Worm (Caenorhabditis elegans) whole organism, midembryonic: ENCODE measurements around the gene F44G3.7.

Experiments used
- T22C8.4 ChIP-seq: fragments of 200-800 bp; sonication (Bioruptor generic); IDR thresholded peaks from 2 replicates; pipeline ENCODE4 v1.3.6; 2022; ENCODE audit warnings: missing genetic modification characterization, missing compliant biosample characterization
- cog-1 ChIP-seq: sonication (generic microtip); optimal IDR thresholded peaks from 2 replicates; lab custom pipeline; 2016; ENCODE audit warnings: missing genetic modification characterization, missing compliant biosample characterization
- flt-1 ChIP-seq: fragments of 200-800 bp; sonication (Bioruptor generic); IDR thresholded peaks from 2 replicates; pipeline ENCODE4 v1.3.6; 2022; ENCODE audit warnings: missing genetic modification characterization, missing compliant biosample characterization
- klf-2 ChIP-seq: fragments of 200-800 bp; sonication (Bioruptor generic); conservative IDR thresholded peaks from 2 replicates; pipeline ENCODE4 v1.3.6; 2022; ENCODE audit warnings: missing genetic modification reagents, missing genetic modification characterization, missing compliant biosample characterization
- med-1 ChIP-seq: sonication (generic microtip); optimal IDR thresholded peaks from 2 replicates; lab custom pipeline; 2017; ENCODE audit warnings: missing genetic modification characterization, mild to moderate bottlenecking, missing compliant biosample characterization, antibody characterized with exemption, missing genetic modification reagents; ENCODE audit not compliant: insufficient read depth
- ref-1 ChIP-seq: fragments of 200-800 bp; sonication (Bioruptor generic); conservative IDR thresholded peaks from 2 replicates; pipeline ENCODE4 v1.3.6; 2022; ENCODE audit warnings: missing genetic modification reagents, missing genetic modification characterization, missing compliant biosample characterization
- tab-1 ChIP-seq: fragments of 200-800 bp; sonication (Bioruptor generic); IDR thresholded peaks from 2 replicates; pipeline ENCODE4 v1.3.6; 2022; ENCODE audit warnings: missing genetic modification characterization, missing compliant biosample characterization
- ztf-23 ChIP-seq: fragments of 200-800 bp; sonication (Bioruptor generic); IDR thresholded peaks from 2 replicates; pipeline ENCODE4 v1.3.6; 2022; ENCODE audit warnings: missing genetic modification reagents, missing genetic modification characterization, missing compliant biosample characterization
- ztf-29 ChIP-seq: fragments of 200-800 bp; sonication (Bioruptor generic); IDR thresholded peaks from 2 replicates; pipeline ENCODE4 v1.3.6; 2022; ENCODE audit warnings: missing genetic modification reagents, missing genetic modification characterization, missing compliant biosample characterization

F44G3.7 gene

DNA sequence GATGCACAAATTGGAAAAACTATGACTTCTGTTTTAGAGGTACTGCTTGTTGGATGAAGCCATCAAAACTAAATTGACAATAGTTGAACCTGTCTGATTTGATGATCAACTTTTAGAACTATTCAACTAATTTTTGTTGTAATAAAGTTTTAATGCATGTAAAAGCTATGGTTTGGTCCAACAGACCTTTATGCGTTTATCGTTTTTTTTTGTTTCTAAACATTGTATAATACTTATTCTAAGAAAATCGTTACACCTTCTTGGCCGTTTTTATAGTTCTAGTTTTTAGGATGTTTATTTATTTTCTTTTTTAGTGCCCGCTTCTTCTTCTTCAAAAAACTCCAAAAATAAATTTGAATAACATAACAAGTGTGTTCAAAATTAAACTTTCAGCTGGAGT, 26.8 kb upstream of the F44G3.7 start, which contains the start of gene F10A3.12:
Gene F10A3.12, plus strand, starts transcription at position 301 of the 400 bp plus-strand sequence.
- no peak for TF ChIP-seq T22C8.4 (GFP tag; lab: Robert Waterston, UW)
- TF ChIP-seq cog-1 (tag; lab: Kevin White, UChicago): no peak
- TF ChIP-seq ztf-23 (GFP tag; lab: Robert Waterston, UW): no peak
- TF ChIP-seq ztf-29: no peak
- no peak for TF ChIP-seq ref-1 (GFP tag; lab: Robert Waterston, UW)
- no peak for TF ChIP-seq med-1
- no peak for TF ChIP-seq flt-1 (GFP tag; lab: Robert Waterston, UW)
- no peak for TF ChIP-seq tab-1 (GFP tag; lab: Robert Waterston, UW)
- no peak for TF ChIP-seq klf-2

DNA sequence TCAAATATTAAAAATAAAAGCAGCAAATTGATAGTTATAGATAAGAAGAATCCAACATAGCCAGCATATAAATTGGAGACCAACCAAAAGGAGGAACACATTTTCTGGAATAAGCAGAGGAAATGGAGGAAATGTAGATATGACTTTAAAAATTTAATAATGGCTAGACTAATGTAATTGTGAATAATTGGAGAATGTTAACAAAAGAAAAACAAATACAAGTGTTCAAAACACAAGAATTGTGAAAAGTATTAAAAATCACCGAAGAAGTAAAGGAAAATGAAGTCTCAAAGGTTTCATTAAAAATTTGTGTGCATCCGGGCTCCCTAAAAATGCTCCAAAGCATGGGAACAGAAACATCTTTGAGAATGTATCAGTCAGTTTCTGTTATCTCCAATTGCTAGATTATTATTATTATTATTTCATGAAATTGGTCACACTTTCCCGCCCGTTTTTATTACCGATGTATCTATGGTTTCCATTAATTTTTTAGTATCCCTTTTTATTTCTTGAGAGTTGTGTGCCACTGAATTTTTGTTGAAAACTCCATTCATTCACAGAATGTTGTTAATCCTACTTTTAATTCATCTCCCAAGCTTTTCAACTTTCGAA, 25.3 kb upstream of the F44G3.7 start, which contains the start of the genes str-109 and F10A3.11:
Gene str-109, minus strand, starts transcription at position 101 of the 612 bp plus-strand sequence.
Gene F10A3.11, plus strand, starts transcription at position 562 of the 612 bp plus-strand sequence.
- no peak for TF ChIP-seq T22C8.4 (GFP tag; lab: Robert Waterston, UW)
- TF ChIP-seq cog-1 (tag; lab: Kevin White, UChicago): no peak
- no peak for TF ChIP-seq med-1
- TF ChIP-seq klf-2: no peak
- no peak for TF ChIP-seq ztf-29
- TF ChIP-seq tab-1 (GFP tag; lab: Robert Waterston, UW): no peak
- TF ChIP-seq flt-1 (GFP tag; lab: Robert Waterston, UW): no peak
- TF ChIP-seq ztf-23 (GFP tag; lab: Robert Waterston, UW): no peak
- no peak for TF ChIP-seq ref-1 (GFP tag; lab: Robert Waterston, UW)

DNA sequence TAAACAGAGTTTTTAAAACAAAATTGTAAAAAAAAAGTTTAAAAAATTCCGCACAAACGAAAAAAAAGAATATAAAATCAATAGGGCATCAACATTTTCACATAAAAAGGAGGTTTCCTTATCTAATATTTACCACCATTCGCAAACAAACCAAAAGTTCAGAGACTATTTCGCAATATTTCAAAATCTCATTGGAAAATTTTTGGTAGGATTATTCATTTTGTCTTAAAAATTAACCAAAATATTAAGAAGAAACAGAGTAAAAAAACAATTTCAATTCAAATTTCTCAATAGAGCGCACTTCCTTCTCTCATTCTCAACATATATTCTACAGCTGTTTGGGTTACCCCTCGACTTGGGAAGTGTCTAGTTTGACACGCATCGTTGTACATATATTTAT, 23.1 kb upstream of the F44G3.7 start:
- TF ChIP-seq klf-2 (no peak), ztf-29 (no peak)

DNA sequence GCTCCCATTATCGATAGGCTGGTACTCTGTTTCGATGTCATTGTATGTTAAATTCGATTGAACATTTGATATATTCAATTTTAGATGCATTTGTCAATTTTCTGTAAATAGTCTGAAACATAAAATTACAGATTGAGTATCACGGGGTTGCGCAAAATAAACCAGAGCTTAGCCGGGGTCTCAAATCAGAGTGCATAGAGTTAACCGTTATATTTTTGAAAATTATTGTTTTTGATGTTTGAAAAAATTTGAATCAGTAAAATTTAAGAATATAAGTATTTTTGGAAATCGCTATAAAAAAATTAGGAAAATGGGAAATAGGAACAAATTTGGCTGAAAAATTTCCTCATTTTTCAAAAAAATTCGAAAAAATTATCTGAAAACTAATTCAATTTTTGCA, 22.7 kb upstream of the F44G3.7 start, which contains the start of gene F10A3.17:
Gene F10A3.17, minus strand, starts transcription at position 101 of the 400 bp plus-strand sequence.
- TF ChIP-seq ztf-29 (no peak), cog-1 (tag; lab: Kevin White, UChicago) (no peak), med-1 (no peak)

DNA sequence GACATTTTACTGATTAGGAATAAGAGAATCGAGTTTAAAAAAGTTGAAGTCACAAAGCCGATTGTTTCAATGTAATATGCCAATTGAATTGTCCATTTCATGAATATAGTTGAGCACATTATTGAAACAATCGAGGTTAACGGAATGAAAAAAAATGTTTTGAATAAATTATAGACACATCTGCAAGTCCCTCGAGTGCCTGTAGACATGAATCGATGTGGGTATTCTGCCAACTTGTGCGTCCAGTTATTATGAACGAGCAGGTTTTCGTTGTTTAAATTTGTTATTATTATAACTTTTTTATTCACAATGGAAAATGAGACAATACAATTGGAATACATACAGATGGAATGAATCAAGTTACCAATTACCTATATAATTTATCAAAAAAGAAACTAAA, 21.4 kb upstream of the F44G3.7 start, which contains the start of gene str-99:
Gene str-99, minus strand, starts transcription at position 101 of the 400 bp plus-strand sequence.
- TF ChIP-seq ref-1 (GFP tag; lab: Robert Waterston, UW) (no peak), ztf-23 (GFP tag; lab: Robert Waterston, UW) (no peak), klf-2 (no peak), flt-1 (GFP tag; lab: Robert Waterston, UW) (no peak), ztf-29 (no peak)

DNA sequence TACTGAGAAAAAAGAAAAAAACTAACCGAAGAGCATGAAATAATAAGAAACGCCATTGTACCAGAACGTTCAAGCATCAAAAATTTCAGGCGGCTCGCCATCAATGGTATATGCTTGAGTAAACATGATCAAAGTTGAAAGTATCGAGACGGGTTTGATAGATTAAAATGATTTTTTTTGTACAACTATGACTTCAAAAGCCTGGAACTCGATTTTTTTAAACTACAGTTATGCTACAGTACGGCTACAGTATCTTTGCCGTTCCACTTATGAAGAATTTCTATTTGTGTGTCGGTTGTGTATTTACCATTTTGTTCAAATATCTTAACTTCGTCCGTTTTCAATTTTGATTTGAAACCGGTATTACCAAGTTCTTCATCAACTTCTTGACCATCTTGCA, 18.2 kb upstream of the F44G3.7 start, which contains the start of gene str-97:
Gene str-97, minus strand, starts transcription at position 101 of the 400 bp plus-strand sequence.
- TF ChIP-seq ref-1 (GFP tag; lab: Robert Waterston, UW): no peak
- no peak for TF ChIP-seq ztf-29
- no peak for TF ChIP-seq T22C8.4 (GFP tag; lab: Robert Waterston, UW)
- no peak for TF ChIP-seq ztf-23 (GFP tag; lab: Robert Waterston, UW)
- no peak for TF ChIP-seq cog-1 (tag; lab: Kevin White, UChicago)
- no peak for TF ChIP-seq med-1
- no peak for TF ChIP-seq flt-1 (GFP tag; lab: Robert Waterston, UW)
- TF ChIP-seq klf-2: no peak

DNA sequence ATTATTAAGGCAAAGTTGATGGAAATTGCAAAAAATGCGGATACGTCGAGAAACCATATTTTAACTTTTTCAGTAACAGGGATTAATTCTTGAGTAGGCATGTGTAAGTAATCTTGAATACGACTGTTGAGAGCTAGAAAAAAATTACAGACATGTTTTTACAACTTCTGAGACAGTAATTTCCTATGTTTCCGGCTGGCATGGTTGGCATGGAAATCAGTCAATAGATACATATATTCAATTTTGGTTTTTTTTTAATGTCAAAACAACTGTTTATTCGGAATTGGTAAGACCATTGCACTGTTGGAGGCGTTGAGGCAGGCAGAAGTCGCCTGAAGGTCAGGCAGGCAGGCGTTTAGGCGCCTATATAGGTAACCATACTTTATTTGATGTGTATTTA, 16.4 kb upstream of the F44G3.7 start, which contains the start of gene str-254:
Gene str-254, minus strand, starts transcription at position 101 of the 400 bp plus-strand sequence.
- TF ChIP-seq med-1: no peak
- TF ChIP-seq tab-1 (GFP tag; lab: Robert Waterston, UW): no peak

DNA sequence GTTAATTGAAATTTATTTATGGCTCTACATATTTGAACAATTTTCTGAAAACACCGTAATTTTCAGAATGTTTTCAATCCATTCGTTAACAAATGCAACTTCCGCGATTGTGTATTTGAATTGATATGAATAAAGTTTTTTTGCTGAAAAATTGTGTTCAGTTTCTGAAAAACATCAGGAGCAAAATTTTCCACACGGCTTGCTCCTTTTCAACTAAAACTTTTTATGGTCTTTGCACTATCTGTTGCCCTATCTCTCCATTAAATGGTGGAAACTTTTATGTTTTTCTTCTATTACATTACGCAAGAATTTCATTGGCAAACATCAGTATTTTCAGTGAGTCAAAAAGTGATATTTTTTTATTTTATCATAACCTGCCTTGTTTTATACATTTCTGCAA, 11.9 kb upstream of the F44G3.7 start, which contains the start of gene F10A3.4:
Gene F10A3.4, plus strand, starts transcription at position 301 of the 400 bp plus-strand sequence.
- TF ChIP-seq ztf-23 (GFP tag; lab: Robert Waterston, UW) (no peak), tab-1 (GFP tag; lab: Robert Waterston, UW) (no peak), klf-2 (no peak), T22C8.4 (GFP tag; lab: Robert Waterston, UW) (no peak), flt-1 (GFP tag; lab: Robert Waterston, UW) (no peak), med-1 (no peak), cog-1 (tag; lab: Kevin White, UChicago) (no peak), ztf-29 (no peak), ref-1 (GFP tag; lab: Robert Waterston, UW) (no peak)

DNA sequence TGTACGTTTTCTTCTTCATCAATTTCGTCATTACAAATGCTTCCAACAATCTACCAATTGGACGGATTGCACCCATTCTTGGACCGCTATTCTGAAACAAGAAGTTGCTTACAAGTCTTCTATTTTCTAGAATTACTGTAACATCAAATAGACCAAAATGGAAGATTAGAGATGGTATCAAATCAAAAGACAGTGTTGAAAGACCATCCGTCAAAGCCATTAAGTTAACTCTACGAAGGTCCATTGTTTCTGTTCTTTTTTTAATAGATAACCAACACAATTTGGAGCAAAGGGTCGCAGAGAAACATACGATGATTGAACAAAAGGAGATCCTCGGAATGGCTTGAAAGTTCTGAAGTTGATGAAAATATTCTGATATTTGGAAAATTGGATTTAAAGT, 8.1 kb upstream of the F44G3.7 start:
- TF ChIP-seq T22C8.4 (GFP tag; lab: Robert Waterston, UW): no peak
- no peak for TF ChIP-seq ztf-23 (GFP tag; lab: Robert Waterston, UW)
- no peak for TF ChIP-seq med-1
- TF ChIP-seq flt-1 (GFP tag; lab: Robert Waterston, UW): no peak
- TF ChIP-seq cog-1 (tag; lab: Kevin White, UChicago): no peak
- TF ChIP-seq tab-1 (GFP tag; lab: Robert Waterston, UW): no peak
- TF ChIP-seq ztf-29: no peak
- no peak for TF ChIP-seq klf-2
- no peak for TF ChIP-seq ref-1 (GFP tag; lab: Robert Waterston, UW)

DNA sequence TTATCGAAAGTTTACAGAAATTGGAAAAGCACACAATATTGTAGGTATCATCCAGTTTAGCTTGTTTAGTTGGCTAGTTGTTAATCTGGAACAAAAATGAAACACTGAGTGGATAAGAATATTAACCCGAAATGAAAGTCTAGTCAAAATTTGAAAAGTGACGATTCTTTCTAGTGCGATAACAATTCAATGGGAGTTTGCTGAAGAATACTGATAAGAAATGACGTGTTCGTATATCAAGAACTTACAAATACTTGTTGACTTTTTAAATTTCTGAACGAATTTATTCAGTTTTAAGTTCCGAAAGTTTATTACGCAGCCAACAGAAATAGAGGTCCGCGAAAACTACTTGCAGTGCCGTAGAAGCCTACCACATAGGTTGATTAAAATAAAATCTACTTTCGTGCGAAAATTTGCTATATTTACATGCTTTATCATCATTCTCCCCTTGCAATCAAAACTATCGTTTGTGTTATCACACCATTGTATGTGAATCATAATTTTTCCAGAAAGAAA, 6.2 kb upstream of the F44G3.7 start, which contains the start of gene fbxa-88:
Gene fbxa-88, minus strand, starts transcription at position 51 of the 516 bp plus-strand sequence.
- TF ChIP-seq ref-1 (GFP tag; lab: Robert Waterston, UW) (no peak), klf-2 (no peak), tab-1 (GFP tag; lab: Robert Waterston, UW) (no peak), ztf-29 (no peak), cog-1 (tag; lab: Kevin White, UChicago) (no peak), ztf-23 (GFP tag; lab: Robert Waterston, UW) (no peak), T22C8.4 (GFP tag; lab: Robert Waterston, UW) (no peak), flt-1 (GFP tag; lab: Robert Waterston, UW) (no peak), med-1 (no peak)
